Worm (Caenorhabditis elegans): ENCODE measurements around the gene F10E9.5.
A peak's percentile ranks its signal among the peaks of the same experiment; 100 is the strongest.

Gene F10E9.5

DNA sequence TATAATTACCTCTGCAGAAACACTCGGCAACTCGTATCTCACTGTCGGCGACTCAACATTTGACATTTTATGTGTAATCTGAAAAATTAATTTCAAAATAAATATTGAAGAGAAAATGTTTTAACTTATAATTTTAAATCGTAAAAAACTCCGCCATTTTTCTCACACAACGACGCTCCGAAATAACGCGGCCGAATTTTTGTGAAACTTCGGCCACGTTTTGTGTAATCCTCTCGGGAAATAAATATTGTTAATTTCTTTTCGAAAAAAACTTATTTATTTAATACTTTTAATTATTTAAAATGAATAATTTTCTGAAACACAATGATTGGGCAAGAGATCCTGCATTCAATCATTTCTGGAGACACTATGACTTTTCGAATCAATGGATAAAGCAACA, at the start of gene F10E9.5, which contains the start of gene F10E9.7 (continued):
- no peak for TF ChIP-seq ceh-28 (tag; optimal IDR thresholded peaks at IDR 0.05)
- peak; percentile 54 for TF ChIP-seq nhr-102 (tag; optimal IDR thresholded peaks at IDR 0.05)
- TF ChIP-seq skn-1 (tag; optimal IDR thresholded peaks at IDR 0.05), result no peak
- TF ChIP-seq php-3 (GFP tag; IDR thresholded peaks at IDR 0.05), result no peak
- TF ChIP-seq hmg-1.1 (GFP tag; IDR thresholded peaks at IDR 0.05), result peak; percentile 54; the same call in 1 of the 2 replicates
- no peak for TF ChIP-seq lim-7 (GFP tag; IDR thresholded peaks at IDR 0.05)
- no peak for TF ChIP-seq nhr-237 (tag; optimal IDR thresholded peaks at IDR 0.05)
- no peak for TF ChIP-seq jun-1 (tag; optimal IDR thresholded peaks at IDR 0.05)
- TF ChIP-seq zfp-2 (tag; optimal IDR thresholded peaks at IDR 0.05), result peak; percentile 47
- 0 out of 2 replicates have a peak, but pooled peaks have one; percentile 56 for TF ChIP-seq vab-7 (GFP tag; IDR thresholded peaks at IDR 0.05)
- TF ChIP-seq hlh-30 (tag; optimal IDR thresholded peaks at IDR 0.05; ENCODE audit: insufficient read depth), result peak; percentile 63
- no peak for TF ChIP-seq fos-1 (tag; optimal IDR thresholded peaks at IDR 0.05)
- TF ChIP-seq dmd-8 (GFP tag; IDR thresholded peaks at IDR 0.05), result no peak
- peak; percentile 79 for TF ChIP-seq lin-38 (GFP tag; IDR thresholded peaks at IDR 0.05)
- peak; percentile 83 for TF ChIP-seq dmd-6 (GFP tag; IDR thresholded peaks at IDR 0.05)
- peak; percentile 97 for TF ChIP-seq ZK337.2 (GFP tag; IDR thresholded peaks at IDR 0.05)
- no peak for TF ChIP-seq snpc-4 (tag; optimal IDR thresholded peaks at IDR 0.05)
- TF ChIP-seq mxl-2 (GFP tag; conservative IDR thresholded peaks at IDR 0.05), result no peak
- no peak for TF ChIP-seq nhr-11 (tag; optimal IDR thresholded peaks at IDR 0.05)
- TF ChIP-seq nhr-25 (tag; optimal IDR thresholded peaks at IDR 0.05; ENCODE audit: borderline replicate concordance, insufficient read depth), result no peak
- peak; percentile 87 for TF ChIP-seq mep-1 (tag; optimal IDR thresholded peaks at IDR 0.05)
- TF ChIP-seq duxl-1 (tag; optimal IDR thresholded peaks at IDR 0.05; ENCODE audit: poor library complexity), result peak; percentile 88
- no peak for TF ChIP-seq hlh-11 (tag; optimal IDR thresholded peaks at IDR 0.05)
- no peak for TF ChIP-seq zag-1 (tag; optimal IDR thresholded peaks at IDR 0.05)
- peak; percentile 61; the same call in 1 of the 2 replicates for TF ChIP-seq madf-9 (GFP tag; conservative IDR thresholded peaks at IDR 0.05)
- no peak for TF ChIP-seq unc-39 (tag; optimal IDR thresholded peaks at IDR 0.05)
- no peak for TF ChIP-seq egl-43 (GFP tag; IDR thresholded peaks at IDR 0.05)
- TF ChIP-seq lin-15B (tag; optimal IDR thresholded peaks at IDR 0.05), result peak; percentile 45
- TF ChIP-seq saeg-2 (GFP tag; IDR thresholded peaks at IDR 0.05), result no peak
- TF ChIP-seq ceh-32 (tag; optimal IDR thresholded peaks at IDR 0.05; ENCODE audit: poor library complexity), result no peak
- peak; percentile 100 for TF ChIP-seq mes-2 (tag; optimal IDR thresholded peaks at IDR 0.05; ENCODE audit: poor library complexity, severe bottlenecking)
- TF ChIP-seq nhr-6 (tag; optimal IDR thresholded peaks at IDR 0.05), result peak; percentile 45
- TF ChIP-seq lin-29 (GFP tag; IDR thresholded peaks at IDR 0.05), result no peak
- TF ChIP-seq nhr-76 (tag; optimal IDR thresholded peaks at IDR 0.05), result no peak
- TF ChIP-seq spr-3 (GFP tag; optimal IDR thresholded peaks at IDR 0.05), result no peak
- no peak for TF ChIP-seq Y5F2A.4 (GFP tag; optimal IDR thresholded peaks at IDR 0.05)
- TF ChIP-seq F44E2.7 (GFP tag; IDR thresholded peaks at IDR 0.05), result no peak
- TF ChIP-seq mdl-1 (tag; optimal IDR thresholded peaks at IDR 0.05), result no peak
- TF ChIP-seq F49E8.2 (tag; optimal IDR thresholded peaks at IDR 0.05; ENCODE audit: borderline replicate concordance), result peak; percentile 16
- TF ChIP-seq nhr-48 (tag; optimal IDR thresholded peaks at IDR 0.05), result peak; percentile 24
- TF ChIP-seq tag-97 (GFP tag; IDR thresholded peaks at IDR 0.05), result 0 out of 2 replicates have a peak, but pooled peaks have one; percentile 10
- no peak for TF ChIP-seq daf-8 (GFP tag; IDR thresholded peaks at IDR 0.05)
- peak in 1 of 2 experiments; percentile 93 for TF ChIP-seq hif-1 (tag; optimal IDR thresholded peaks at IDR 0.05)
- no peak for TF ChIP-seq F26F4.8 (GFP tag; conservative IDR thresholded peaks at IDR 0.05)
- TF ChIP-seq dve-1 (tag; optimal IDR thresholded peaks at IDR 0.05; ENCODE audit: insufficient read depth), result peak; percentile 86
- peak; percentile 96 for TF ChIP-seq dpl-1 (GFP tag; optimal IDR thresholded peaks at IDR 0.05)
- peak; percentile 27 for TF ChIP-seq lin-13 (GFP tag; optimal IDR thresholded peaks at IDR 0.05)
- peak; percentile 96 for TF ChIP-seq dmd-9 (GFP tag; IDR thresholded peaks at IDR 0.05)
- TF ChIP-seq aha-1 (tag), result no peak
- no peak for TF ChIP-seq unc-62 (GFP tag; optimal IDR thresholded peaks at IDR 0.05 in 1 of 2)
- no peak for TF ChIP-seq unc-62 (tag; optimal IDR thresholded peaks at IDR 0.05)
